Fruit fly (Drosophila melanogaster) whole organism, embryonic: ENCODE measurements around the gene CG13601.

Experiments used
- B-H2 ChIP-seq: fragments of 200-800 bp; sonication (Bioruptor generic); optimal IDR thresholded peaks from 2 replicates; lab custom pipeline; 2018; ENCODE audit warnings: missing biosample characterization, mild to moderate bottlenecking, missing genetic modification characterization
- Blimp-1 ChIP-seq: fragments of 200-800 bp; sonication (Bioruptor generic); optimal IDR thresholded peaks from 3 replicates; lab custom pipeline; 2018; ENCODE audit warnings: missing biosample characterization, missing genetic modification characterization, mild to moderate bottlenecking, moderate library complexity, missing genetic modification reagents
- CG10431 ChIP-seq: fragments of 200-800 bp; sonication (Bioruptor generic); optimal IDR thresholded peaks from 3 replicates; lab custom pipeline; 2018; ENCODE audit warnings: missing biosample characterization, mild to moderate bottlenecking, missing genetic modification characterization
- CG10979 ChIP-seq: fragments of 200-800 bp; sonication (Bioruptor generic); optimal IDR thresholded peaks from 2 replicates; lab custom pipeline; 2018; ENCODE audit warnings: missing biosample characterization, mild to moderate bottlenecking, missing genetic modification characterization, moderate library complexity
- CG12155 ChIP-seq: fragments of 200-800 bp; sonication (Bioruptor generic); optimal IDR thresholded peaks from 3 replicates; lab custom pipeline; 2016; ENCODE audit warnings: missing biosample characterization, missing genetic modification characterization
- CG12219 ChIP-seq: fragments of 200-800 bp; sonication (Bioruptor generic); optimal IDR thresholded peaks from 3 replicates; lab custom pipeline; 2018; ENCODE audit warnings: missing biosample characterization, mild to moderate bottlenecking, missing genetic modification characterization
- CG12942 ChIP-seq: fragments of 200-800 bp; sonication (Bioruptor generic); optimal IDR thresholded peaks from 3 replicates; lab custom pipeline; 2016; ENCODE audit warnings: missing biosample characterization, missing genetic modification characterization
- CG13624 ChIP-seq: fragments of 200-800 bp; sonication (Bioruptor generic); optimal IDR thresholded peaks from 2 replicates; lab custom pipeline; 2016; ENCODE audit warnings: missing biosample characterization, missing genetic modification characterization
- CG14050 ChIP-seq: fragments of 200-800 bp; sonication (Bioruptor generic); IDR thresholded peaks from 3 replicates; pipeline ENCODE4 v1.3.6; 2022; ENCODE audit warnings: missing biosample characterization, missing genetic modification characterization
- CG1602 ChIP-seq: fragments of 200-800 bp; sonication (Bioruptor generic); optimal IDR thresholded peaks from 3 replicates; lab custom pipeline; 2016; ENCODE audit warnings: missing biosample characterization, missing genetic modification characterization
- CG18599 ChIP-seq: fragments of 200-800 bp; sonication (Bioruptor generic); optimal IDR thresholded peaks from 3 replicates; lab custom pipeline; 2017; ENCODE audit warnings: missing biosample characterization, missing genetic modification characterization, mild to moderate bottlenecking, moderate library complexity, missing genetic modification reagents
- CG2129 ChIP-seq: fragments of 200-800 bp; sonication (Bioruptor generic); IDR thresholded peaks from 2 replicates; pipeline ENCODE4 v1.3.6; 2022; ENCODE audit warnings: missing biosample characterization, missing genetic modification characterization; ENCODE audit not compliant: partially characterized antibody
- CG31388 ChIP-seq: fragments of 200-800 bp; sonication (Bioruptor generic); optimal IDR thresholded peaks from 2 replicates; lab custom pipeline; 2016; ENCODE audit warnings: missing biosample characterization, missing genetic modification characterization
- CG4424 ChIP-seq: fragments of 200-800 bp; sonication (Bioruptor generic); optimal IDR thresholded peaks from 3 replicates; lab custom pipeline; 2016; ENCODE audit warnings: missing biosample characterization, missing genetic modification characterization
- CG5245 ChIP-seq: fragments of 200-800 bp; sonication (Bioruptor generic); optimal IDR thresholded peaks from 3 replicates; lab custom pipeline; 2016; ENCODE audit warnings: missing biosample characterization, missing genetic modification characterization
- CG6813 ChIP-seq: fragments of 200-800 bp; sonication (Bioruptor generic); optimal IDR thresholded peaks from 2 replicates; lab custom pipeline; 2017; ENCODE audit warnings: missing biosample characterization, missing genetic modification characterization, mild to moderate bottlenecking, moderate library complexity, missing genetic modification reagents
- CG6854 ChIP-seq: fragments of 200-800 bp; sonication (Bioruptor generic); optimal IDR thresholded peaks from 3 replicates; lab custom pipeline; 2017; ENCODE audit warnings: missing biosample characterization, mild to moderate bottlenecking, missing genetic modification characterization
- CG9817 ChIP-seq: fragments of 200-800 bp; sonication (Bioruptor generic); optimal IDR thresholded peaks from 2 replicates; lab custom pipeline; 2018; ENCODE audit warnings: missing biosample characterization, mild to moderate bottlenecking, missing genetic modification characterization, moderate library complexity
- ERR ChIP-seq: fragments of 200-800 bp; sonication (Bioruptor generic); optimal IDR thresholded peaks from 2 replicates; lab custom pipeline; 2016; ENCODE audit warnings: missing biosample characterization, missing genetic modification characterization
- Fer3 ChIP-seq: fragments of 200-800 bp; sonication (Bioruptor generic); optimal IDR thresholded peaks from 2 replicates; lab custom pipeline; 2018; ENCODE audit warnings: missing biosample characterization, mild to moderate bottlenecking, missing genetic modification characterization, moderate library complexity
- Gsc ChIP-seq: fragments of 200-800 bp; sonication (Bioruptor generic); IDR thresholded peaks from 2 replicates; pipeline ENCODE4 v1.3.6; 2022; ENCODE audit warnings: missing biosample characterization, missing genetic modification characterization
- H2.0 ChIP-seq: fragments of 200-800 bp; sonication (Bioruptor generic); IDR thresholded peaks from 2 replicates; pipeline ENCODE4 v1.3.6; 2022; ENCODE audit warnings: missing biosample characterization, missing genetic modification characterization
- HLHmδ ChIP-seq: fragments of 200-800 bp; sonication (Bioruptor generic); optimal IDR thresholded peaks from 2 replicates; lab custom pipeline; 2018; ENCODE audit warnings: missing biosample characterization, mild to moderate bottlenecking, missing genetic modification characterization, moderate library complexity
- MTF-1 ChIP-seq: fragments of 200-800 bp; sonication (Bioruptor generic); optimal IDR thresholded peaks from 2 replicates; lab custom pipeline; 2018; ENCODE audit warnings: missing biosample characterization, mild to moderate bottlenecking, missing genetic modification characterization, borderline replicate concordance
- Sox100B ChIP-seq: fragments of 200-800 bp; sonication (Bioruptor generic); optimal IDR thresholded peaks from 3 replicates; lab custom pipeline; 2018; ENCODE audit warnings: missing biosample characterization, mild to moderate bottlenecking, missing genetic modification characterization
- Stat92E ChIP-seq, 3 experiments: fragments of >200 bp in 2 of 3; fragments of 200-800 bp in 1 of 3; sonication (Bioruptor generic) in 1 of 3; optimal IDR thresholded peaks; 2 replicates each; lab custom pipeline; 2017 to 2019; ENCODE audit warnings: missing biosample characterization in 3 of 3, missing genetic modification characterization in 3 of 3, mild to moderate bottlenecking in 1 of 3, moderate library complexity in 1 of 3
- btn ChIP-seq: fragments of 200-800 bp; sonication (Bioruptor generic); optimal IDR thresholded peaks from 2 replicates; lab custom pipeline; 2016; ENCODE audit warnings: missing biosample characterization, missing genetic modification characterization
- da ChIP-seq: fragments of 200-800 bp; sonication (Bioruptor generic); optimal IDR thresholded peaks from 2 replicates; lab custom pipeline; 2016; ENCODE audit warnings: missing biosample characterization, missing genetic modification characterization
- ems ChIP-seq: fragments of 200-800 bp; sonication (Bioruptor generic); optimal IDR thresholded peaks from 3 replicates; lab custom pipeline; 2016; ENCODE audit warnings: missing biosample characterization, missing genetic modification characterization
- eve ChIP-seq, 2 experiments: fragments of >200 bp; optimal IDR thresholded peaks; 2 replicates each; lab custom pipeline; 2017; ENCODE audit warnings: missing biosample characterization in 2 of 2, missing genetic modification characterization in 2 of 2
- exex ChIP-seq: fragments of 200-800 bp; sonication (Bioruptor generic); optimal IDR thresholded peaks from 4 replicates; lab custom pipeline; 2018; ENCODE audit warnings: missing biosample characterization, mild to moderate bottlenecking, missing genetic modification characterization, moderate library complexity
- fd64A ChIP-seq: fragments of 200-800 bp; sonication (Bioruptor generic); optimal IDR thresholded peaks from 3 replicates; lab custom pipeline; 2018; ENCODE audit warnings: missing biosample characterization, mild to moderate bottlenecking, missing genetic modification characterization
- fd96Cb ChIP-seq: fragments of 200-800 bp; sonication (Bioruptor generic); optimal IDR thresholded peaks from 2 replicates; lab custom pipeline; 2018; ENCODE audit warnings: missing biosample characterization, mild to moderate bottlenecking, missing genetic modification characterization, moderate library complexity
- fu2 ChIP-seq: fragments of 200-800 bp; sonication (Bioruptor generic); optimal IDR thresholded peaks from 2 replicates; lab custom pipeline; 2016; ENCODE audit warnings: missing biosample characterization, missing genetic modification characterization
- gcm ChIP-seq: fragments of 200-800 bp; sonication (Bioruptor generic); optimal IDR thresholded peaks from 2 replicates; lab custom pipeline; 2019; ENCODE audit warnings: missing biosample characterization, mild to moderate bottlenecking, missing genetic modification characterization, moderate library complexity
- gsb-n ChIP-seq: fragments of 200-800 bp; sonication (Bioruptor generic); optimal IDR thresholded peaks from 3 replicates; lab custom pipeline; 2018; ENCODE audit warnings: missing biosample characterization, mild to moderate bottlenecking, missing genetic modification characterization
- hkb ChIP-seq, 2 experiments: fragments of 200-800 bp in 1 of 2; fragments of >200 bp in 1 of 2; sonication (Bioruptor generic) in 1 of 2; IDR thresholded peaks in 1 of 2; optimal IDR thresholded peaks in 1 of 2; 2 replicates each; pipeline versions ENCODE4 v1.3.6 to Lab custom; 2017 to 2022; ENCODE audit warnings: missing biosample characterization in 1 of 2, missing genetic modification characterization in 1 of 2
- hth ChIP-seq: fragments of >200 bp; optimal IDR thresholded peaks from 2 replicates; lab custom pipeline; 2017; ENCODE audit warnings: inconsistent platforms
- jing ChIP-seq: fragments of 200-800 bp; sonication (Bioruptor generic); optimal IDR thresholded peaks from 2 replicates; lab custom pipeline; 2018; ENCODE audit warnings: missing biosample characterization, mild to moderate bottlenecking, missing genetic modification characterization
- lab ChIP-seq: fragments of 200-800 bp; sonication (Bioruptor generic); optimal IDR thresholded peaks from 3 replicates; lab custom pipeline; 2017; ENCODE audit warnings: missing biosample characterization, missing genetic modification characterization, mild to moderate bottlenecking, moderate library complexity, missing genetic modification reagents
- peb ChIP-seq: fragments of 200-800 bp; sonication (Bioruptor generic); IDR thresholded peaks from 2 replicates; pipeline ENCODE4 v1.3.6; 2022; ENCODE audit warnings: missing biosample characterization, missing genetic modification characterization
- psq ChIP-seq: fragments of 200-800 bp; sonication (Bioruptor generic); optimal IDR thresholded peaks from 2 replicates; lab custom pipeline; 2017; ENCODE audit warnings: missing biosample characterization, missing genetic modification characterization
- repo ChIP-seq: fragments of 200-800 bp; sonication (Bioruptor generic); optimal IDR thresholded peaks from 2 replicates; lab custom pipeline; 2016; ENCODE audit warnings: missing biosample characterization, missing genetic modification characterization
- sc ChIP-seq, 3 experiments: fragments of >200 bp in 2 of 3; fragments of 200-800 bp in 1 of 3; sonication (Bioruptor generic) in 1 of 3; optimal IDR thresholded peaks; 2 replicates in 2 of 3; 3 replicates in 1 of 3; lab custom pipeline; 2017; ENCODE audit warnings: mild to moderate bottlenecking in 1 of 3, missing biosample characterization in 1 of 3, missing genetic modification characterization in 1 of 3, missing genetic modification reagents in 1 of 3
- sim ChIP-seq: fragments of 200-800 bp; sonication (Bioruptor generic); IDR thresholded peaks from 2 replicates; pipeline ENCODE4 v1.3.6; 2022; ENCODE audit warnings: missing biosample characterization, missing genetic modification characterization
- sqz ChIP-seq: fragments of 200-800 bp; sonication (Bioruptor generic); optimal IDR thresholded peaks from 3 replicates; lab custom pipeline; 2018; ENCODE audit warnings: missing biosample characterization, mild to moderate bottlenecking, missing genetic modification characterization
- ssp ChIP-seq: fragments of 200-800 bp; sonication (Bioruptor generic); IDR thresholded peaks from 2 replicates; pipeline ENCODE4 v1.3.6; 2022; ENCODE audit warnings: missing biosample characterization, missing genetic modification characterization
- stc ChIP-seq: fragments of 200-800 bp; sonication (Bioruptor generic); IDR thresholded peaks from 2 replicates; pipeline ENCODE4 v1.3.6; 2022; ENCODE audit warnings: missing biosample characterization, missing genetic modification characterization
- vfl ChIP-seq: fragments of 200-800 bp; sonication (Bioruptor generic); optimal IDR thresholded peaks from 2 replicates; lab custom pipeline; 2016; ENCODE audit warnings: missing biosample characterization, missing genetic modification characterization
- yki ChIP-seq: fragments of >200 bp; optimal IDR thresholded peaks from 3 replicates; lab custom pipeline; 2018

Gene CG13601

DNA sequence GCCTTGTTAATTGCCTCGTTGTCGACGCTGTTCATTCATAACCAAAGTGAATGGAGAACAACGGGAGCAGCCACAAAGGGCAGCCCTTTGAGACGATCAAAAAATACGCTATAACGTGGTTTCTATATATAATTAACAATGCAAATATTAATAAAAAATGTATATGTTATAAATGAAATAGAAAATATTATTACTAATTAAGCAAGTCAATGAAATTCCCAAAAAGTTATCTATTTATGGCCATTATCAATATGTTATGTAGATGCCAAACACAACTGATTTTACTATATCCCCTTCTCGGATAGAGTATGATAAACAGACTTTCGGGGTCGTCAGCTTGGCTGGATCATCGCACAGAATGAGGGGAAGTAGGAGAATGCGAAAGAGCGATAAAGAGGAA is 42.0 kb upstream of the CG13601 start (continued):
- no peak for TF ChIP-seq peb (GFP tag; lab: Robert Waterston, UW)
- no peak for TF ChIP-seq exex (tag; lab: Kevin White, UChicago)
- peak; percentile 38; the same call in 1 of the 2 replicates for TF ChIP-seq H2.0 (GFP tag; lab: Robert Waterston, UW)
- TF ChIP-seq CG6813 = no peak
- peak; percentile 70 for TF ChIP-seq CG9817 (tag; lab: Kevin White, UChicago)
- TF ChIP-seq CG4424 = peak; percentile 28
- no peak for TF ChIP-seq CG12942 (GFP tag; lab: Kevin White, UChicago)
- no peak for TF ChIP-seq vfl (GFP tag; lab: Kevin White, UChicago)
- no peak for TF ChIP-seq CG1602
- TF ChIP-seq Blimp-1 = peak; percentile 55
- TF ChIP-seq sqz (GFP tag; lab: Kevin White, UChicago) = peak; percentile 39
- no peak for TF ChIP-seq hkb (optimal IDR thresholded peaks at IDR 0.05; lab: Kevin White, UChicago)
- TF ChIP-seq hkb (GFP tag; IDR thresholded peaks at IDR 0.05; lab: Robert Waterston, UW) = peak; percentile 64; the same call in 1 of the 2 replicates
- TF ChIP-seq btn (GFP tag; lab: Kevin White, UChicago) = no peak
- peak; percentile 49 for TF ChIP-seq CG10979 (tag; lab: Kevin White, UChicago)
- peak; percentile 20; the same call in 1 of the 3 replicates for TF ChIP-seq CG14050
- TF ChIP-seq HLHmδ (GFP tag; lab: Kevin White, UChicago) = no peak
- TF ChIP-seq fd64A (GFP tag; lab: Kevin White, UChicago) = no peak
- TF ChIP-seq Fer3 = peak; percentile 61
- TF ChIP-seq CG31388 = no peak
- no peak for TF ChIP-seq eve (GFP tag; optimal IDR thresholded peaks at IDR 0.05; lab: Kevin White, UChicago)
- TF ChIP-seq stc (GFP tag; lab: Robert Waterston, UW) = peak; percentile 51
- no peak for TF ChIP-seq jing (GFP tag; lab: Kevin White, UChicago)
- TF ChIP-seq gsb-n = peak; percentile 34
- TF ChIP-seq MTF-1 (GFP tag; lab: Kevin White, UChicago) = no peak
- no peak for TF ChIP-seq sc (optimal IDR thresholded peaks at IDR 0.05; lab: Kevin White, UChicago)
- peak; percentile 20 for TF ChIP-seq sc (GFP tag; optimal IDR thresholded peaks at IDR 0.05; lab: Kevin White, UChicago)
- TF ChIP-seq lab (GFP tag; lab: Kevin White, UChicago) = peak; percentile 65
- no peak for TF ChIP-seq da (GFP tag; lab: Kevin White, UChicago)
- peak; percentile 55 for TF ChIP-seq Sox100B (GFP tag; lab: Kevin White, UChicago)
- no peak for TF ChIP-seq ERR (GFP tag; lab: Kevin White, UChicago)
- no peak for TF ChIP-seq Gsc (GFP tag; lab: Robert Waterston, UW)
- TF ChIP-seq CG12219 = no peak
- TF ChIP-seq CG13624 (GFP tag; lab: Kevin White, UChicago) = no peak
- no peak for TF ChIP-seq CG2129 (GFP tag; lab: Robert Waterston, UW)
- peak; percentile 50 for TF ChIP-seq ssp (GFP tag; lab: Robert Waterston, UW)
- peak; percentile 47 for TF ChIP-seq gcm
- TF ChIP-seq fd96Cb (tag; lab: Kevin White, UChicago) = peak; percentile 33
- TF ChIP-seq fu2 (GFP tag; lab: Kevin White, UChicago) = no peak
- peak; percentile 71 for TF ChIP-seq CG18599 (GFP tag; lab: Kevin White, UChicago)
- no peak for TF ChIP-seq sim (GFP tag; lab: Robert Waterston, UW)
- no peak for TF ChIP-seq CG5245 (GFP tag; lab: Kevin White, UChicago)
- TF ChIP-seq hth (lab: Kevin White, UChicago) = no peak
- no peak for TF ChIP-seq CG6854
- TF ChIP-seq psq (GFP tag; lab: Kevin White, UChicago) = no peak
- no peak for TF ChIP-seq Stat92E (GFP tag; optimal IDR thresholded peaks at IDR 0.05; lab: Kevin White, UChicago)
- TF ChIP-seq repo (GFP tag; lab: Kevin White, UChicago) = no peak
- no peak for TF ChIP-seq CG10431 (GFP tag; lab: Kevin White, UChicago)
- TF ChIP-seq B-H2 (GFP tag; lab: Kevin White, UChicago) = no peak
- TF ChIP-seq yki (lab: Kevin White, UChicago) = no peak
- TF ChIP-seq ems (GFP tag; lab: Kevin White, UChicago) = no peak
- no peak for TF ChIP-seq CG12155
